Worm (Caenorhabditis elegans) whole organism, midembryonic: Measurements from ENCODE around the gene clec-127.
A peak's percentile ranks its signal among the peaks of the same experiment; 100 is the strongest.

Source experiments
- T22C8.4 ChIP-seq: fragments of 200-800 bp; sonication (Bioruptor generic); IDR thresholded peaks from 2 replicates; pipeline ENCODE4 v1.3.6; 2022; ENCODE audit warnings: missing genetic modification characterization, missing compliant biosample characterization
- cog-1 ChIP-seq: sonication (generic microtip); optimal IDR thresholded peaks from 2 replicates; lab custom pipeline; 2016; ENCODE audit warnings: missing genetic modification characterization, missing compliant biosample characterization
- flt-1 ChIP-seq: fragments of 200-800 bp; sonication (Bioruptor generic); IDR thresholded peaks from 2 replicates; pipeline ENCODE4 v1.3.6; 2022; ENCODE audit warnings: missing genetic modification characterization, missing compliant biosample characterization
- klf-2 ChIP-seq: fragments of 200-800 bp; sonication (Bioruptor generic); conservative IDR thresholded peaks from 2 replicates; pipeline ENCODE4 v1.3.6; 2022; ENCODE audit warnings: missing genetic modification reagents, missing genetic modification characterization, missing compliant biosample characterization
- med-1 ChIP-seq: sonication (generic microtip); optimal IDR thresholded peaks from 2 replicates; lab custom pipeline; 2017; ENCODE audit warnings: missing genetic modification characterization, mild to moderate bottlenecking, missing compliant biosample characterization, antibody characterized with exemption, missing genetic modification reagents; ENCODE audit not compliant: insufficient read depth
- ref-1 ChIP-seq: fragments of 200-800 bp; sonication (Bioruptor generic); conservative IDR thresholded peaks from 2 replicates; pipeline ENCODE4 v1.3.6; 2022; ENCODE audit warnings: missing genetic modification reagents, missing genetic modification characterization, missing compliant biosample characterization
- tab-1 ChIP-seq: fragments of 200-800 bp; sonication (Bioruptor generic); IDR thresholded peaks from 2 replicates; pipeline ENCODE4 v1.3.6; 2022; ENCODE audit warnings: missing genetic modification characterization, missing compliant biosample characterization
- ztf-23 ChIP-seq: fragments of 200-800 bp; sonication (Bioruptor generic); IDR thresholded peaks from 2 replicates; pipeline ENCODE4 v1.3.6; 2022; ENCODE audit warnings: missing genetic modification reagents, missing genetic modification characterization, missing compliant biosample characterization
- ztf-29 ChIP-seq: fragments of 200-800 bp; sonication (Bioruptor generic); IDR thresholded peaks from 2 replicates; pipeline ENCODE4 v1.3.6; 2022; ENCODE audit warnings: missing genetic modification reagents, missing genetic modification characterization, missing compliant biosample characterization

clec-127 gene

ce11 chrII:3557417-3557816, 11.6 kb downstream of the clec-127 start, which contains the start of gene lgc-45:
Gene lgc-45 (plus strand): TSS chrII:3557472.
- TF ChIP-seq med-1 (no peak), ztf-23 (no peak), ref-1 (no peak), klf-2 (no peak), ztf-29 (GFP tag; lab: Robert Waterston, UW) (no peak), T22C8.4 (GFP tag; lab: Robert Waterston, UW) (no peak), flt-1 (GFP tag; lab: Robert Waterston, UW) (no peak), tab-1 (GFP tag; lab: Robert Waterston, UW) (no peak), cog-1 (tag; lab: Kevin White, UChicago) (no peak)

- no peak for TF ChIP-seq tab-1 (GFP tag; lab: Robert Waterston, UW)
- no peak for TF ChIP-seq T22C8.4 (GFP tag; lab: Robert Waterston, UW)
- no peak for TF ChIP-seq ztf-23
- TF ChIP-seq ztf-29 (GFP tag; lab: Robert Waterston, UW): no peak
- no peak for TF ChIP-seq klf-2
- no peak for TF ChIP-seq cog-1 (tag; lab: Kevin White, UChicago)
- no peak for TF ChIP-seq ref-1
- no peak for TF ChIP-seq med-1
- no peak for TF ChIP-seq flt-1 (GFP tag; lab: Robert Waterston, UW)
Observed at ce11 chrII:3556584-3556983, 12.4 kb downstream of the clec-127 start.

- TF ChIP-seq ztf-23: no peak
- no peak for TF ChIP-seq cog-1 (tag; lab: Kevin White, UChicago)
- TF ChIP-seq ztf-29 (GFP tag; lab: Robert Waterston, UW): no peak
- no peak for TF ChIP-seq klf-2
- TF ChIP-seq T22C8.4 (GFP tag; lab: Robert Waterston, UW): no peak
- TF ChIP-seq ref-1: no peak
- TF ChIP-seq tab-1 (GFP tag; lab: Robert Waterston, UW): no peak
- no peak for TF ChIP-seq flt-1 (GFP tag; lab: Robert Waterston, UW)
- no peak for TF ChIP-seq med-1
Observed at ce11 chrII:3555281-3555680, 13.7 kb downstream of the clec-127 start.

- TF ChIP-seq cog-1 (tag; lab: Kevin White, UChicago) (no peak), ref-1 (no peak), ztf-23 (no peak), tab-1 (GFP tag; lab: Robert Waterston, UW) (no peak), med-1 (no peak), klf-2 (no peak), T22C8.4 (GFP tag; lab: Robert Waterston, UW) (no peak), flt-1 (GFP tag; lab: Robert Waterston, UW) (no peak), ztf-29 (GFP tag; lab: Robert Waterston, UW) (no peak)
Observed at ce11 chrII:3554673-3555072, 14.3 kb downstream of the clec-127 start.

- no peak for TF ChIP-seq med-1
- no peak for TF ChIP-seq tab-1 (GFP tag; lab: Robert Waterston, UW)
- no peak for TF ChIP-seq flt-1 (GFP tag; lab: Robert Waterston, UW)
- TF ChIP-seq ztf-23: no peak
- no peak for TF ChIP-seq ztf-29 (GFP tag; lab: Robert Waterston, UW)
- TF ChIP-seq ref-1: no peak
- TF ChIP-seq cog-1 (tag; lab: Kevin White, UChicago): peak; percentile 27
Observed at ce11 chrII:3553453-3553852, 15.6 kb downstream of the clec-127 start, which contains the start of gene dnc-3. Gene dnc-3 (plus strand): TSS chrII:3553724.

ce11 chrII:3550352-3550751, 18.7 kb downstream of the clec-127 start, which contains the start of gene W10G11.19:
Gene W10G11.19 (plus strand): TSS chrII:3550652.
- no peak for TF ChIP-seq tab-1 (GFP tag; lab: Robert Waterston, UW)
- no peak for TF ChIP-seq klf-2
- TF ChIP-seq ztf-23: no peak
- TF ChIP-seq med-1: no peak
- TF ChIP-seq flt-1 (GFP tag; lab: Robert Waterston, UW): no peak
- no peak for TF ChIP-seq cog-1 (tag; lab: Kevin White, UChicago)
- no peak for TF ChIP-seq ref-1
- no peak for TF ChIP-seq T22C8.4 (GFP tag; lab: Robert Waterston, UW)
- no peak for TF ChIP-seq ztf-29 (GFP tag; lab: Robert Waterston, UW)

ce11 chrII:3547282-3547681, 21.7 kb downstream of the clec-127 start:
- TF ChIP-seq ref-1: no peak

- no peak for TF ChIP-seq med-1
- no peak for TF ChIP-seq ref-1
- TF ChIP-seq klf-2: no peak
- TF ChIP-seq T22C8.4 (GFP tag; lab: Robert Waterston, UW): no peak
- no peak for TF ChIP-seq flt-1 (GFP tag; lab: Robert Waterston, UW)
Observed at ce11 chrII:3546381-3546931, 22.6 kb downstream of the clec-127 start, which contains the start of gene apd-3. Gene apd-3 (minus strand): TSS chrII:3546431.

- TF ChIP-seq med-1: no peak
- TF ChIP-seq flt-1 (GFP tag; lab: Robert Waterston, UW): no peak
- TF ChIP-seq klf-2: no peak
- TF ChIP-seq T22C8.4 (GFP tag; lab: Robert Waterston, UW): no peak
- no peak for TF ChIP-seq tab-1 (GFP tag; lab: Robert Waterston, UW)
- no peak for TF ChIP-seq ztf-23
- no peak for TF ChIP-seq cog-1 (tag; lab: Kevin White, UChicago)
- no peak for TF ChIP-seq ref-1
- TF ChIP-seq ztf-29 (GFP tag; lab: Robert Waterston, UW): no peak
Observed at ce11 chrII:3540151-3540550, 28.9 kb downstream of the clec-127 start.

ce11 chrII:3528256-3528655, 40.8 kb downstream of the clec-127 start, which contains the start of gene ncs-6:
Gene ncs-6 (minus strand): TSS chrII:3528516.
- TF ChIP-seq tab-1 (GFP tag; lab: Robert Waterston, UW): no peak
- TF ChIP-seq cog-1 (tag; lab: Kevin White, UChicago): no peak
- TF ChIP-seq ztf-23: no peak
- TF ChIP-seq klf-2: no peak
- TF ChIP-seq ref-1: no peak

- no peak for TF ChIP-seq cog-1 (tag; lab: Kevin White, UChicago)
- TF ChIP-seq klf-2: no peak
- TF ChIP-seq ref-1: no peak
- no peak for TF ChIP-seq ztf-23
Observed at ce11 chrII:3527460-3527859, 41.6 kb downstream of the clec-127 start.
